Worm (Caenorhabditis elegans): ENCODE results near the gene Y38H6C.16.

ce11 chrV:20489102-20489501 is 50.0 kb downstream of the Y38H6C.16 start, which contains the start of gene srbc-78:
- no peak for TF ChIP-seq unc-39 (tag; optimal IDR thresholded peaks at IDR 0.05)
- no peak for TF ChIP-seq lin-39 (tag; optimal IDR thresholded peaks at IDR 0.05)
- no peak for TF ChIP-seq pqm-1 (tag; optimal IDR thresholded peaks at IDR 0.05)
- TF ChIP-seq pha-4 (tag; optimal IDR thresholded peaks at IDR 0.05): no peak
- TF ChIP-seq ama-1 (optimal IDR thresholded peaks at IDR 0.05): no peak
- TF ChIP-seq elt-2 (tag; optimal IDR thresholded peaks at IDR 0.05): no peak
- TF ChIP-seq unc-62 (GFP tag; optimal IDR thresholded peaks at IDR 0.05): no peak
- no peak for TF ChIP-seq nhr-12 (tag; optimal IDR thresholded peaks at IDR 0.05)
- TF ChIP-seq egl-27 (tag; optimal IDR thresholded peaks at IDR 0.05): no peak
- TF ChIP-seq snpc-4 (tag; optimal IDR thresholded peaks at IDR 0.05): no peak
- no peak for TF ChIP-seq fkh-2 (tag; optimal IDR thresholded peaks at IDR 0.05)
- TF ChIP-seq ZK546.5 (tag; optimal IDR thresholded peaks at IDR 0.05): no peak
- TF ChIP-seq fkh-10 (GFP tag; optimal IDR thresholded peaks at IDR 0.05): no peak
